Worm (Caenorhabditis elegans) whole organism, midembryonic: ENCODE data around the gene sap-140.

Experiments used
- T22C8.4 ChIP-seq: fragments of 200-800 bp; sonication (Bioruptor generic); IDR thresholded peaks from 2 replicates; pipeline ENCODE4 v1.3.6; 2022; ENCODE audit warnings: missing genetic modification characterization, missing compliant biosample characterization
- cog-1 ChIP-seq: sonication (generic microtip); optimal IDR thresholded peaks from 2 replicates; lab custom pipeline; 2016; ENCODE audit warnings: missing genetic modification characterization, missing compliant biosample characterization
- flt-1 ChIP-seq: fragments of 200-800 bp; sonication (Bioruptor generic); IDR thresholded peaks from 2 replicates; pipeline ENCODE4 v1.3.6; 2022; ENCODE audit warnings: missing genetic modification characterization, missing compliant biosample characterization
- klf-2 ChIP-seq: fragments of 200-800 bp; sonication (Bioruptor generic); conservative IDR thresholded peaks from 2 replicates; pipeline ENCODE4 v1.3.6; 2022; ENCODE audit warnings: missing genetic modification reagents, missing genetic modification characterization, missing compliant biosample characterization
- med-1 ChIP-seq: sonication (generic microtip); optimal IDR thresholded peaks from 2 replicates; lab custom pipeline; 2017; ENCODE audit warnings: missing genetic modification characterization, mild to moderate bottlenecking, missing compliant biosample characterization, antibody characterized with exemption, missing genetic modification reagents; ENCODE audit not compliant: insufficient read depth
- ref-1 ChIP-seq: fragments of 200-800 bp; sonication (Bioruptor generic); conservative IDR thresholded peaks from 2 replicates; pipeline ENCODE4 v1.3.6; 2022; ENCODE audit warnings: missing genetic modification reagents, missing genetic modification characterization, missing compliant biosample characterization
- tab-1 ChIP-seq: fragments of 200-800 bp; sonication (Bioruptor generic); IDR thresholded peaks from 2 replicates; pipeline ENCODE4 v1.3.6; 2022; ENCODE audit warnings: missing genetic modification characterization, missing compliant biosample characterization
- ztf-23 ChIP-seq: fragments of 200-800 bp; sonication (Bioruptor generic); IDR thresholded peaks from 2 replicates; pipeline ENCODE4 v1.3.6; 2022; ENCODE audit warnings: missing genetic modification reagents, missing genetic modification characterization, missing compliant biosample characterization
- ztf-29 ChIP-seq: fragments of 200-800 bp; sonication (Bioruptor generic); IDR thresholded peaks from 2 replicates; pipeline ENCODE4 v1.3.6; 2022; ENCODE audit warnings: missing genetic modification reagents, missing genetic modification characterization, missing compliant biosample characterization

sap-140 gene

DNA sequence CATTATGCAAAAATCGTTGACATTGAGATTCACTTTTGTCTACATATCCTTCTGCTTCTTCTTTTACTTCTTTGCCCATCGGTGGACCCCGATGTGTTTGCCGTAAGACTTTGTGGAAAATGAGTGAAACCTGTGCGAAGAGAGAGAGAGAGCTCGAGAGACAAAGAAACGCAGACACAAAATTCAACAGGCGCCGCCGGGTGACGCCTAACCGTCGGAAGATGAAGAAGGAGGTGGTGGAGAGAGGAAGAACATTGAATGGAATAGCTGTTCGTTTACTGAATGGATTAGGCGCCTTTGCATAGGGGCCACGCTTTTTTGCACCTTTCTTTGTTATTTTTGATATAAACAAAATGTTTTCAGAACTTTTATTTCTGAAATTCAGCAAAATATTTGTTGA is 7.4 kb downstream of the sap-140 start:
- TF ChIP-seq klf-2: no peak
- no peak for TF ChIP-seq med-1 (GFP tag; lab: Kevin White, UChicago)
- TF ChIP-seq tab-1: no peak
- no peak for TF ChIP-seq T22C8.4
- no peak for TF ChIP-seq cog-1 (tag; lab: Kevin White, UChicago)
- no peak for TF ChIP-seq ztf-23 (GFP tag; lab: Robert Waterston, UW)
- no peak for TF ChIP-seq ztf-29
- no peak for TF ChIP-seq flt-1 (GFP tag; lab: Robert Waterston, UW)
- TF ChIP-seq ref-1: no peak

DNA sequence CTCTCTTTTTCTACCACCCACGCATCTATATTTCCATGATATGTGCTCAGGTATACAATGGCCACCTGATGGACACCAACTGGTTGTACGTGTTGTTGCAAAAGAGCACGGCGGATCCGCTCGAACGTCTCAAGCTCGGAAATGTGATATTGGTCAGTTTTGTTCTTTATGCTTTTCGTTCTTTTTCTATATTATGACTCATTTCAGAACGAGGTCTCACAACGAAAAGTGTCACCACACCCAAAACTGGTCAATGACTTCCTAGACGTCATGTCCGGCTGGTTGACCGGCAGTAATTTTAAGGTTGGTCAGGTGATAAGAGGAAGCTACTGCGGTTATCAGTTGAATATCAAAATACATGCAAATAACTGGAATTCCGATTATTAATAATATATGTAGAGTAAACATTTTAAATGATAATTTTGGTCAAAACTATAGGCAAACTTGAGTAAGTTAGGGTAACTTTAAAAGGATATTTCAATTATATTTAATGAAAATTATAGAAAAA is 8.6 kb downstream of the sap-140 start, which contains the start of gene cls-1:
Gene cls-1, plus strand, starts transcription at position 51 of the 508 bp plus-strand sequence.
- no peak for TF ChIP-seq flt-1 (GFP tag; lab: Robert Waterston, UW)
- no peak for TF ChIP-seq T22C8.4
- no peak for TF ChIP-seq klf-2
- TF ChIP-seq ref-1: no peak
- TF ChIP-seq med-1 (GFP tag; lab: Kevin White, UChicago): no peak
- TF ChIP-seq ztf-29: no peak
- no peak for TF ChIP-seq ztf-23 (GFP tag; lab: Robert Waterston, UW)

- TF ChIP-seq cog-1 (tag; lab: Kevin White, UChicago): no peak
- no peak for TF ChIP-seq med-1 (GFP tag; lab: Kevin White, UChicago)
- no peak for TF ChIP-seq T22C8.4
- no peak for TF ChIP-seq klf-2
- TF ChIP-seq ztf-23 (GFP tag; lab: Robert Waterston, UW): no peak
- no peak for TF ChIP-seq ref-1
- TF ChIP-seq flt-1 (GFP tag; lab: Robert Waterston, UW): no peak
- no peak for TF ChIP-seq tab-1
- TF ChIP-seq ztf-29: no peak
Measured at ce11 chrIII:7518424-7518823, 18.9 kb downstream of the sap-140 start, which contains the start of gene clk-2. clk-2 (minus strand) TSS chrIII:7518524.

DNA sequence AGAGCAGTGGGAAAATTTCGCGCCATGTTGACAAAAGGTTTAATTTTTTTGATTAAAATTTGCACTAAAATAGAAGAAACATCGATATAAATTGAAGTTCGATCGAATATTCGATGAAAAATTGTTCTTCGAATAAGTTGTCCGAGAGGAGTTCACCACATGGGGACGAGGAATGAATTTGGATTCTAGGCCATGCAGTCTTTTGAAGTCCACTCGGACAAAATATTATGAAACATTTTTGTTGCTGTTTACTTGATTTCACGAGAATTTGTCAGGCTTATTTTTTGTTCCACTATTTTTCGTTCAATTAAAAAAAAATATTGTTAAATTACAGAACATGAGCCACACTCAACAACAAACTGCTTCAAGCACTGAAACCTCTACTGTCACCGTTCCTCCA is 21.1 kb downstream of the sap-140 start, which contains the start of the genes cux-7 and C07H6.2:
Gene cux-7, minus strand, starts transcription at position 174 of the 400 bp plus-strand sequence.
Gene C07H6.2, plus strand, starts transcription at position 338 of the 400 bp plus-strand sequence.
- TF ChIP-seq flt-1 (GFP tag; lab: Robert Waterston, UW) (peak; percentile 87), klf-2 (peak; percentile 65; the same call in 1 of the 2 replicates), ztf-29 (peak; percentile 50; the same call in 1 of the 2 replicates), cog-1 (tag; lab: Kevin White, UChicago) (peak; percentile 80), med-1 (GFP tag; lab: Kevin White, UChicago) (no peak), ztf-23 (GFP tag; lab: Robert Waterston, UW) (no peak; the same call in none of the 2 replicates), ref-1 (peak; percentile 42; the same call in 1 of the 2 replicates), T22C8.4 (peak; percentile 24; the same call in 1 of the 2 replicates), tab-1 (no peak)

ce11 chrIII:7521163-7521562 is 21.6 kb downstream of the sap-140 start, which contains the start of gene lig-4:
lig-4 (plus strand) TSS chrIII:7521463.
- TF ChIP-seq cog-1 (tag; lab: Kevin White, UChicago): no peak
- TF ChIP-seq T22C8.4: no peak
- TF ChIP-seq ztf-29: no peak
- no peak for TF ChIP-seq klf-2
- TF ChIP-seq ref-1: no peak
- TF ChIP-seq med-1 (GFP tag; lab: Kevin White, UChicago): no peak
- TF ChIP-seq flt-1 (GFP tag; lab: Robert Waterston, UW): no peak
- TF ChIP-seq tab-1: no peak
- no peak for TF ChIP-seq ztf-23 (GFP tag; lab: Robert Waterston, UW)

DNA sequence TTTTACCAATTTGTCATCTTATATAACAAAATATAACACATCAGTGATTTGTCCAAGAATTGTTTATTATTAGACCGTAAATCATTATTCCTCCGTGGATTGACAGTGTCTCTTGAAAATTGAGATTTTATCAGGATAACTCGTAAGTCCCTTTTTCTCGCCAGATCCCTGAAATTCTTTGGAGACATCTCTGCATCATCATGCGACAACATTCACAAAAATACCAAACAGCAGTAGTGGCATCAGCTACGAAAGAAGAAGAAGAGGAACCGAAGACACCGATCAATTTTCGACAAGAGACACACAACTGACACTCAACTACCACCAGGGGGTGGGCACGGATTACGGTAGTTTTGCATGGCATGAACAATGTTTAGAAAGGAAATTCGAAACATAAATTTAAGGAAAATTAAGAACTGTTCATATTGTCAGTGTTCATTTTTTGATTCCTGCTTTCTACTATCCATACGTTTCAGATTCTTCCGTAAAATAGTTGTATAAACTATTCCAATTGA is 25.3 kb downstream of the sap-140 start:
- TF ChIP-seq tab-1 (no peak), ztf-23 (GFP tag; lab: Robert Waterston, UW) (no peak), cog-1 (tag; lab: Kevin White, UChicago) (no peak)

DNA sequence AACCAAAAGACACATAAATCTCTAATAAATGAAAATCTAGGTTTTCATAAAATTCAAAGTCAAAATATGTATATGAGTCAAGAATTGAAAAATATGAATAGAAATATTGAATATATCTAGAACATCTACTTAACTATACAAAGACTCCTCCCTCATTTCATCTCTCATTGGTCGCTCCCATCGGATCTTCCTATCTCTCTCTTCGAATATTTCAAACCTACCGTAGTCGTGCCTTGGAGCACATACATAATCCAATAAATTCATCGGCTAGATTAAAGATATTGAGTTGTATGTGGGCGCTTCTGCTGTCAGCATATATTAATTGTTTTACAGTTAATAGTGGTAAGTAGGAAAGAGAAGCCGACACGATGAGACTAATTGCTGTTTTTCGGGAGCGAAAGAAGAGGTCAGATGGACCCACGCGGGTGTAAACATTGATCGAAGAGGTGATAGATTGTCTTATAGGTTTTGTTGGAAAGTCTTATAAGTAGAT is 27.5 kb downstream of the sap-140 start:
- TF ChIP-seq ztf-23 (GFP tag; lab: Robert Waterston, UW) (no peak), ztf-29 (no peak), cog-1 (tag; lab: Kevin White, UChicago) (no peak), T22C8.4 (no peak), ref-1 (no peak), flt-1 (GFP tag; lab: Robert Waterston, UW) (no peak), med-1 (GFP tag; lab: Kevin White, UChicago) (no peak), klf-2 (no peak), tab-1 (no peak)

ce11 chrIII:7530108-7530507 is 30.6 kb downstream of the sap-140 start:
- TF ChIP-seq ref-1 (no peak), klf-2 (no peak), flt-1 (GFP tag; lab: Robert Waterston, UW) (no peak), cog-1 (tag; lab: Kevin White, UChicago) (no peak), T22C8.4 (no peak), ztf-23 (GFP tag; lab: Robert Waterston, UW) (no peak), tab-1 (no peak), ztf-29 (no peak), med-1 (GFP tag; lab: Kevin White, UChicago) (no peak)

DNA sequence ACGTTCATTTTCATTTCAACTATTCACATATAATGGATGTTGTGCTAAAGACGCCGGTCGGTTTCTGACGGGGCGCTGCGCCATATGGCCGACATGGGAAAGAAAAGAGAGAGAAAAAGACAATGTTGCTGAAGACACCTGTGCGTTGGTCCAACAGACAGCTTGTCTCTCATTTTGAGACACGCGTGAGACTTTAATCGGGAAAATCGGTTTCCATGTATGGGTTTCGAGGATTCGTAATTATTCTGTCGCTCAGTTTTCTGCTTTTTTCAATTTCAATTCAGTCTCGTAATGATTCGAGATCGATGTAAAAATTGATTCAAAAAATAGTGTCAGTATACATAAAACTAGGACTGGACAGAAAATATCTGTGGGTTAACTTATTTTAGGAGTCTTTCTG is 31.3 kb downstream of the sap-140 start:
- no peak for TF ChIP-seq klf-2
- TF ChIP-seq med-1 (GFP tag; lab: Kevin White, UChicago): no peak
- TF ChIP-seq tab-1: no peak
- TF ChIP-seq cog-1 (tag; lab: Kevin White, UChicago): no peak
- TF ChIP-seq flt-1 (GFP tag; lab: Robert Waterston, UW): no peak
- TF ChIP-seq ztf-29: no peak
- no peak for TF ChIP-seq ref-1

DNA sequence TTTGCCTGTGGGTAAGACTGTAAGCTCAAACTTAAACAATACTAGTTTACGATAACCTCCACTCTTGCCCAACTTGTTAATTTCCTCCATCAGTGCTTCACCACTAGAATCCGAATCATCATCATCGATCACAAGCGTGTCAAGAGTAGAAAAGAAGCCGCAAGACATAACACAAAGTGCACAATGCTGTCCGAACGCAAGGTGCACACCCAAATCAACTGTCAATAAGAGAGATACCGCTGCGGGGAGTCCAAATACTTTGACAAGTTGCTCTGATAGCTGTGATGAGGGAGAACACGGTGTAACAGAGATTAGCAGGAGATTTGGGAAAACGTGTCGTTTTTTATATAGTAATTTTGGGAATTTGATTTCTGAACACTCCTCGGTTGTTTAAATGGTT is 31.8 kb downstream of the sap-140 start:
- TF ChIP-seq ref-1 (no peak), ztf-23 (GFP tag; lab: Robert Waterston, UW) (no peak), cog-1 (tag; lab: Kevin White, UChicago) (no peak), flt-1 (GFP tag; lab: Robert Waterston, UW) (no peak), klf-2 (no peak), T22C8.4 (no peak), ztf-29 (no peak), tab-1 (no peak), med-1 (GFP tag; lab: Kevin White, UChicago) (no peak)
